Worm (Caenorhabditis elegans) whole organism, L3 larva: Measurements from ENCODE around the gene ocr-1.
A peak's percentile ranks its signal among the peaks of the same experiment; 100 is the strongest.

Experiments used
- R02D3.7 ChIP-seq: fragments of 150-350 bp; optimal IDR thresholded peaks from 2 replicates; lab custom pipeline; 2014; ENCODE audit warnings: missing biosample characterization, missing genetic modification characterization
- aly-2 ChIP-seq: fragments of 150-350 bp; optimal IDR thresholded peaks from 2 replicates; lab custom pipeline; 2014; ENCODE audit warnings: missing biosample characterization, missing genetic modification characterization
- ama-1 ChIP-seq: fragments of 150-350 bp; optimal IDR thresholded peaks from 2 replicates; lab custom pipeline; 2018
- ceh-16 ChIP-seq: sonication (generic microtip); optimal IDR thresholded peaks from 2 replicates; lab custom pipeline; 2017; ENCODE audit warnings: missing biosample characterization, missing genetic modification characterization
- ceh-28 ChIP-seq: fragments of 150-350 bp; optimal IDR thresholded peaks from 2 replicates; lab custom pipeline; 2014; ENCODE audit warnings: missing biosample characterization, missing genetic modification reagents, missing genetic modification characterization
- ceh-82 ChIP-seq: fragments of 150-350 bp; optimal IDR thresholded peaks from 2 replicates; lab custom pipeline; 2014; ENCODE audit warnings: missing biosample characterization, missing genetic modification characterization
- ceh-9 ChIP-seq: sonication (generic microtip); optimal IDR thresholded peaks from 2 replicates; lab custom pipeline; 2018; ENCODE audit warnings: missing biosample characterization, missing genetic modification characterization
- daf-12 ChIP-seq: fragments of 150-350 bp; optimal IDR thresholded peaks from 2 replicates; lab custom pipeline; 2014; ENCODE audit warnings: missing biosample characterization, missing genetic modification reagents, missing genetic modification characterization
- egl-27 ChIP-seq: sonication (generic microtip); optimal IDR thresholded peaks from 4 replicates; lab custom pipeline; 2017; ENCODE audit warnings: missing biosample characterization, missing genetic modification reagents, missing genetic modification characterization
- egl-5 ChIP-seq: fragments of 150-350 bp; optimal IDR thresholded peaks from 2 replicates; lab custom pipeline; 2017; ENCODE audit warnings: missing biosample characterization, missing genetic modification reagents, missing genetic modification characterization, inconsistent platforms
- elt-1 ChIP-seq: fragments of 150-350 bp; optimal IDR thresholded peaks from 2 replicates; lab custom pipeline; 2014; ENCODE audit warnings: missing biosample characterization, missing genetic modification characterization
- elt-2 ChIP-seq: sonication (generic microtip); optimal IDR thresholded peaks from 2 replicates; lab custom pipeline; 2016; ENCODE audit warnings: missing genetic modification reagents, mild to moderate bottlenecking, missing genetic modification characterization, missing compliant biosample characterization
- elt-3 ChIP-seq, 3 experiments: fragments of 150-350 bp in 1 of 3; sonication (generic microtip) in 2 of 3; optimal IDR thresholded peaks; 2 replicates in 2 of 3; 4 replicates in 1 of 3; lab custom pipeline; 2014 to 2017; ENCODE audit warnings: missing biosample characterization in 3 of 3, missing genetic modification characterization in 3 of 3
- eor-1 ChIP-seq, 2 experiments: fragments of 150-350 bp; optimal IDR thresholded peaks; 2 replicates each; lab custom pipeline; 2014 to 2018; ENCODE audit warnings: missing biosample characterization in 2 of 2, missing genetic modification characterization in 2 of 2
- fkh-10 ChIP-seq: sonication (generic microtip); optimal IDR thresholded peaks from 2 replicates; lab custom pipeline; 2017; ENCODE audit warnings: missing biosample characterization, missing genetic modification reagents, missing genetic modification characterization
- fkh-2 ChIP-seq: fragments of 150-350 bp; optimal IDR thresholded peaks from 2 replicates; lab custom pipeline; 2014; ENCODE audit warnings: missing biosample characterization, missing genetic modification reagents, missing genetic modification characterization
- fos-1 ChIP-seq: fragments of 150-350 bp; optimal IDR thresholded peaks from 2 replicates; lab custom pipeline; 2014; ENCODE audit warnings: missing biosample characterization, missing genetic modification characterization
- hmg-11 ChIP-seq: sonication (generic microtip); optimal IDR thresholded peaks from 2 replicates; lab custom pipeline; 2016; ENCODE audit warnings: missing genetic modification characterization, missing compliant biosample characterization
- jun-1 ChIP-seq: fragments of 150-350 bp; optimal IDR thresholded peaks from 2 replicates; lab custom pipeline; 2014; ENCODE audit warnings: missing biosample characterization, missing genetic modification reagents, missing genetic modification characterization
- lin-15B ChIP-seq: fragments of 150-350 bp; optimal IDR thresholded peaks from 2 replicates; lab custom pipeline; 2014; ENCODE audit warnings: missing biosample characterization, missing genetic modification characterization
- lin-39 ChIP-seq: fragments of 150-350 bp; optimal IDR thresholded peaks from 2 replicates; lab custom pipeline; 2018; ENCODE audit warnings: missing biosample characterization, missing genetic modification reagents, missing genetic modification characterization
- lsy-12 ChIP-seq: sonication (generic microtip); optimal IDR thresholded peaks from 2 replicates; lab custom pipeline; 2016; ENCODE audit warnings: mild to moderate bottlenecking, missing genetic modification characterization, missing compliant biosample characterization
- mdl-1 ChIP-seq: fragments of 150-350 bp; optimal IDR thresholded peaks from 2 replicates; lab custom pipeline; 2014; ENCODE audit warnings: missing biosample characterization, missing genetic modification characterization
- mml-1 ChIP-seq: fragments of 150-350 bp; sonication (generic microtip); optimal IDR thresholded peaks from 3 replicates; lab custom pipeline; 2014; ENCODE audit warnings: missing biosample characterization, missing genetic modification characterization
- nfya-1 ChIP-seq: sonication (generic microtip); optimal IDR thresholded peaks from 2 replicates; lab custom pipeline; 2017; ENCODE audit warnings: missing genetic modification characterization, mild to moderate bottlenecking, missing compliant biosample characterization, antibody characterized with exemption, moderate library complexity; ENCODE audit not compliant: insufficient read depth
- nhr-11 ChIP-seq: fragments of 150-350 bp; optimal IDR thresholded peaks from 2 replicates; lab custom pipeline; 2014; ENCODE audit warnings: missing biosample characterization, missing genetic modification characterization
- nhr-12 ChIP-seq: fragments of 150-350 bp; optimal IDR thresholded peaks from 2 replicates; lab custom pipeline; 2014; ENCODE audit warnings: missing biosample characterization, missing genetic modification characterization
- nhr-23 ChIP-seq: fragments of 150-350 bp; optimal IDR thresholded peaks from 2 replicates; lab custom pipeline; 2014; ENCODE audit warnings: missing biosample characterization, missing genetic modification reagents, missing genetic modification characterization
- nhr-237 ChIP-seq: fragments of 150-350 bp; optimal IDR thresholded peaks from 2 replicates; lab custom pipeline; 2014; ENCODE audit warnings: missing biosample characterization, missing genetic modification characterization
- nhr-25 ChIP-seq: sonication (generic microtip); optimal IDR thresholded peaks from 2 replicates; lab custom pipeline; 2017; ENCODE audit warnings: missing biosample characterization, missing genetic modification characterization
- nhr-43 ChIP-seq: sonication (generic microtip); optimal IDR thresholded peaks from 2 replicates; lab custom pipeline; 2016; ENCODE audit warnings: mild to moderate bottlenecking, missing genetic modification characterization, missing compliant biosample characterization; ENCODE audit not compliant: poor library complexity, severe bottlenecking
- nhr-67 ChIP-seq: fragments of 150-350 bp; optimal IDR thresholded peaks from 2 replicates; lab custom pipeline; 2014; ENCODE audit warnings: missing biosample characterization, missing genetic modification characterization
- nhr-76 ChIP-seq: fragments of 150-350 bp; sonication (generic microtip); optimal IDR thresholded peaks from 5 replicates; lab custom pipeline; 2014; ENCODE audit warnings: missing biosample characterization, missing genetic modification characterization
- pqm-1 ChIP-seq: fragments of 150-350 bp; optimal IDR thresholded peaks from 2 replicates; lab custom pipeline; 2017; ENCODE audit warnings: missing biosample characterization, missing genetic modification characterization, inconsistent platforms
- sea-2 ChIP-seq: fragments of 150-350 bp; sonication (generic microtip); optimal IDR thresholded peaks from 4 replicates; lab custom pipeline; 2014; ENCODE audit warnings: missing biosample characterization, missing genetic modification reagents, missing genetic modification characterization
- skn-1 ChIP-seq: fragments of 150-350 bp; optimal IDR thresholded peaks from 2 replicates; lab custom pipeline; 2014; ENCODE audit warnings: missing biosample characterization, missing genetic modification characterization
- tbx-2 ChIP-seq: sonication (generic microtip); optimal IDR thresholded peaks from 2 replicates; lab custom pipeline; 2016; ENCODE audit warnings: mild to moderate bottlenecking, missing genetic modification characterization, missing compliant biosample characterization
- unc-62 ChIP-seq: fragments of 150-350 bp; sonication (generic microtip); optimal IDR thresholded peaks from 4 replicates; lab custom pipeline; 2014; ENCODE audit warnings: missing biosample characterization, missing genetic modification reagents, missing genetic modification characterization
- ztf-11 ChIP-seq: fragments of 150-350 bp; optimal IDR thresholded peaks from 2 replicates; lab custom pipeline; 2014; ENCODE audit warnings: missing biosample characterization, missing genetic modification characterization
- ztf-4 ChIP-seq: fragments of 150-350 bp; optimal IDR thresholded peaks from 2 replicates; lab custom pipeline; 2014; ENCODE audit warnings: missing biosample characterization, missing genetic modification characterization

ocr-1 gene

ce11 chrV:10750630-10751029 lies 13.5 kb upstream of the ocr-1 start, which contains the start of gene F28H7.3:
TSS of gene F28H7.3 (minus strand) at chrV:10750788.
- TF ChIP-seq fkh-10 (GFP tag; lab: Kevin White, UChicago) (no peak), lsy-12 (tag; lab: Kevin White, UChicago) (no peak), ama-1 (no peak), elt-1 (tag; lab: Kevin White, UChicago) (no peak), fkh-2 (no peak), tbx-2 (tag; lab: Kevin White, UChicago) (no peak), elt-3 (tag; optimal IDR thresholded peaks at IDR 0.05; lab: Kevin White, UChicago) (no peak), ztf-11 (tag; lab: Kevin White, UChicago) (no peak), pqm-1 (tag; lab: Kevin White, UChicago) (peak; percentile 96), R02D3.7 (tag; lab: Kevin White, UChicago) (no peak), nhr-12 (no peak), elt-2 (tag; lab: Kevin White, UChicago) (peak; percentile 95), jun-1 (tag; lab: Kevin White, UChicago) (peak; percentile 61), nfya-1 (tag; lab: Kevin White, UChicago) (no peak), sea-2 (GFP tag; lab: Kevin White, UChicago) (no peak), egl-5 (tag; lab: Kevin White, UChicago) (no peak), ceh-82 (no peak), aly-2 (no peak), lin-15B (tag; lab: Kevin White, UChicago) (no peak), nhr-25 (tag; lab: Kevin White, UChicago) (no peak)

ce11 chrV:10754050-10754449 lies 10.1 kb upstream of the ocr-1 start, which contains the start of gene F28H7.7:
TSS of gene F28H7.7 (minus strand) at chrV:10754150.
- TF ChIP-seq tbx-2 (tag; lab: Kevin White, UChicago) (no peak), nhr-76 (tag; lab: Kevin White, UChicago) (no peak), elt-2 (tag; lab: Kevin White, UChicago) (no peak), fkh-2 (no peak), elt-3 (tag; optimal IDR thresholded peaks at IDR 0.05; lab: Kevin White, UChicago) (no peak), nhr-43 (no peak), ztf-4 (tag; lab: Kevin White, UChicago) (no peak), elt-1 (tag; lab: Kevin White, UChicago) (no peak), fos-1 (no peak), mml-1 (no peak), aly-2 (no peak), lin-15B (tag; lab: Kevin White, UChicago) (no peak), lin-39 (tag; lab: Kevin White, UChicago) (no peak), nhr-67 (tag; lab: Kevin White, UChicago) (no peak), nhr-25 (tag; lab: Kevin White, UChicago) (no peak), ceh-9 (no peak), egl-27 (tag; lab: Kevin White, UChicago) (no peak), unc-62 (GFP tag; lab: Kevin White, UChicago) (no peak), mdl-1 (tag; lab: Kevin White, UChicago) (no peak), R02D3.7 (tag; lab: Kevin White, UChicago) (no peak)
- TF ChIP-seq, all 47 proteins: peak for 0

- TF ChIP-seq ceh-28 (tag; lab: Kevin White, UChicago), result no peak
- no peak for TF ChIP-seq nhr-23 (tag; lab: Kevin White, UChicago)
- TF ChIP-seq nhr-25 (tag; lab: Kevin White, UChicago), result no peak
- TF ChIP-seq daf-12, result no peak
- no peak for TF ChIP-seq nhr-12
- TF ChIP-seq mml-1, result no peak
- no peak for TF ChIP-seq R02D3.7 (tag; lab: Kevin White, UChicago)
- TF ChIP-seq elt-2 (tag; lab: Kevin White, UChicago), result no peak
- no peak for TF ChIP-seq hmg-11 (tag; lab: Kevin White, UChicago)
These were observed 7.5 kb upstream of the ocr-1 start, which contains the start of gene irld-6 for ce11 chrV:10756698-10757097. TSS of gene irld-6 (minus strand) at chrV:10756798.

ce11 chrV:10757128-10757527 lies 7.0 kb upstream of the ocr-1 start:
- TF ChIP-seq fkh-2 (no peak), nhr-23 (tag; lab: Kevin White, UChicago) (peak; percentile 35), eor-1 (tag; optimal IDR thresholded peaks at IDR 0.05; lab: Kevin White, UChicago) (no peak), skn-1 (no peak), unc-62 (GFP tag; lab: Kevin White, UChicago) (no peak), nhr-12 (no peak), nhr-11 (tag; lab: Kevin White, UChicago) (no peak), nhr-25 (tag; lab: Kevin White, UChicago) (peak; percentile 83), ceh-16 (tag; lab: Kevin White, UChicago) (no peak), egl-5 (tag; lab: Kevin White, UChicago) (peak; percentile 40), nhr-67 (tag; lab: Kevin White, UChicago) (no peak), nhr-43 (no peak), lin-39 (tag; lab: Kevin White, UChicago) (no peak), daf-12 (no peak), elt-3 (tag; optimal IDR thresholded peaks at IDR 0.05; lab: Kevin White, UChicago) (no peak), nhr-237 (tag; lab: Kevin White, UChicago) (no peak)
